Worm (Caenorhabditis elegans) whole organism, young adult: Measurements from ENCODE around the gene C47D12.5.
"Not testable (repeated sequence)": the region's sequence is repeated elsewhere in the genome, so short reads cannot be mapped to it uniquely, and the experiment has no call there.

Experiments used
- B0336.3 ChIP-seq: fragments of 200-800 bp; sonication (Bioruptor generic); IDR thresholded peaks from 2 replicates; pipeline ENCODE4 v1.3.6; 2022; ENCODE audit warnings: missing genetic modification characterization, missing compliant biosample characterization
- C06A6.2 ChIP-seq: fragments of 200-800 bp; sonication (Bioruptor generic); conservative IDR thresholded peaks from 2 replicates; pipeline ENCODE4 v1.3.6; 2022; ENCODE audit warnings: missing genetic modification characterization, missing compliant biosample characterization
- D2030.7 ChIP-seq: fragments of 200-800 bp; sonication (Bioruptor generic); IDR thresholded peaks from 2 replicates; pipeline ENCODE4 v1.3.6; 2022; ENCODE audit warnings: missing genetic modification reagents, missing genetic modification characterization, missing compliant biosample characterization
- F33H1.4 ChIP-seq: fragments of 200-800 bp; sonication (Bioruptor generic); IDR thresholded peaks from 2 replicates; pipeline ENCODE4 v1.3.6; 2022; ENCODE audit warnings: missing genetic modification reagents, missing genetic modification characterization, missing compliant biosample characterization
- F49E8.2 ChIP-seq: sonication (generic microtip); optimal IDR thresholded peaks from 3 replicates; lab custom pipeline; 2017; ENCODE audit warnings: missing genetic modification characterization, mild to moderate bottlenecking, missing compliant biosample characterization, antibody characterized with exemption, moderate library complexity; ENCODE audit not compliant: insufficient read depth
- F57A8.1 ChIP-seq: fragments of 200-800 bp; sonication (Bioruptor generic); optimal IDR thresholded peaks from 2 replicates; lab custom pipeline; 2018; ENCODE audit warnings: mild to moderate bottlenecking, missing genetic modification characterization, moderate library complexity, missing compliant biosample characterization
- T26A5.8 ChIP-seq: sonication (generic microtip); optimal IDR thresholded peaks from 2 replicates; lab custom pipeline; 2016; ENCODE audit warnings: missing genetic modification characterization, missing compliant biosample characterization
- Y79H2A.3 ChIP-seq: fragments of 200-800 bp; sonication (Bioruptor generic); conservative IDR thresholded peaks from 2 replicates; pipeline ENCODE4 v1.3.6; 2022; ENCODE audit warnings: missing genetic modification reagents, missing genetic modification characterization, missing compliant biosample characterization
- ama-1 ChIP-seq, 3 experiments: fragments of 150-350 bp in 1 of 3; sonication (generic microtip) in 2 of 3; optimal IDR thresholded peaks; 2 replicates each; lab custom pipeline; 2014 to 2018; ENCODE audit warnings: missing biosample characterization in 2 of 3, missing genetic modification characterization in 2 of 3, missing genetic modification reagents in 2 of 3
- aptf-2 ChIP-seq: fragments of 200-800 bp; sonication (Bioruptor generic); conservative IDR thresholded peaks from 2 replicates; pipeline ENCODE4 v1.3.6; 2022; ENCODE audit warnings: missing genetic modification reagents, missing genetic modification characterization, missing compliant biosample characterization
- athp-1 ChIP-seq: sonication (generic microtip); optimal IDR thresholded peaks from 2 replicates; lab custom pipeline; 2017; ENCODE audit warnings: mild to moderate bottlenecking, missing genetic modification characterization, missing compliant biosample characterization
- attf-5 ChIP-seq: fragments of 200-800 bp; sonication (Bioruptor generic); optimal IDR thresholded peaks from 2 replicates; lab custom pipeline; 2018; ENCODE audit warnings: mild to moderate bottlenecking, missing genetic modification characterization, missing compliant biosample characterization
- attf-6 ChIP-seq: fragments of 200-800 bp; sonication (Bioruptor generic); IDR thresholded peaks from 2 replicates; pipeline ENCODE4 v1.3.6; 2022; ENCODE audit warnings: missing genetic modification reagents, missing genetic modification characterization, missing compliant biosample characterization
- cebp-1 ChIP-seq, 2 experiments: fragments of 200-800 bp in 1 of 2; sonication (Bioruptor generic) in 1 of 2; sonication (generic microtip) in 1 of 2; IDR thresholded peaks in 1 of 2; optimal IDR thresholded peaks in 1 of 2; 2 replicates each; pipeline versions ENCODE4 v1.3.6 to Lab custom; 2017 to 2022; ENCODE audit warnings: missing compliant biosample characterization in 2 of 2, missing genetic modification characterization in 2 of 2, mild to moderate bottlenecking in 1 of 2, missing genetic modification reagents in 1 of 2, moderate library complexity in 1 of 2
- cebp-2 ChIP-seq: fragments of 200-800 bp; sonication (Bioruptor generic); IDR thresholded peaks from 2 replicates; pipeline ENCODE4 v1.3.6; 2022; ENCODE audit warnings: missing genetic modification characterization, missing compliant biosample characterization
- ceh-100 ChIP-seq: fragments of 200-800 bp; sonication (Bioruptor generic); IDR thresholded peaks from 2 replicates; pipeline ENCODE4 v1.3.6; 2022; ENCODE audit warnings: missing genetic modification reagents, missing genetic modification characterization, missing compliant biosample characterization
- ceh-91 ChIP-seq: fragments of 200-800 bp; sonication (Bioruptor generic); IDR thresholded peaks from 2 replicates; pipeline ENCODE4 v1.3.6; 2022; ENCODE audit warnings: missing genetic modification reagents, missing genetic modification characterization, missing compliant biosample characterization
- chd-7 ChIP-seq: sonication (generic microtip); optimal IDR thresholded peaks from 2 replicates; lab custom pipeline; 2016; ENCODE audit warnings: mild to moderate bottlenecking, missing genetic modification characterization, moderate library complexity, missing compliant biosample characterization
- dox-1 ChIP-seq: fragments of 200-800 bp; sonication (Bioruptor generic); IDR thresholded peaks from 2 replicates; pipeline ENCODE4 v1.3.6; 2022; ENCODE audit warnings: missing genetic modification reagents, missing genetic modification characterization, missing compliant biosample characterization
- dpff-1 ChIP-seq: sonication (generic microtip); optimal IDR thresholded peaks from 2 replicates; lab custom pipeline; 2017; ENCODE audit warnings: mild to moderate bottlenecking, missing genetic modification characterization, missing compliant biosample characterization
- dpl-1 ChIP-seq: fragments of 150-350 bp; optimal IDR thresholded peaks from 2 replicates; lab custom pipeline; 2014; ENCODE audit warnings: missing biosample characterization, missing genetic modification reagents, missing genetic modification characterization
- efl-1 ChIP-seq: fragments of 150-350 bp; optimal IDR thresholded peaks from 2 replicates; lab custom pipeline; 2014; ENCODE audit warnings: missing biosample characterization, missing genetic modification reagents, missing genetic modification characterization
- egrh-3 ChIP-seq: fragments of 200-800 bp; sonication (Bioruptor generic); IDR thresholded peaks from 2 replicates; pipeline ENCODE4 v1.3.6; 2022; ENCODE audit warnings: missing genetic modification reagents, missing genetic modification characterization, missing compliant biosample characterization
- hmg-1.2 ChIP-seq: fragments of 200-800 bp; sonication (Bioruptor generic); IDR thresholded peaks from 2 replicates; pipeline ENCODE4 v1.3.6; 2022; ENCODE audit warnings: missing genetic modification reagents, missing genetic modification characterization, missing compliant biosample characterization
- lin-26 ChIP-seq: fragments of 200-800 bp; sonication (Bioruptor generic); IDR thresholded peaks from 2 replicates; pipeline ENCODE4 v1.3.6; 2022; ENCODE audit warnings: missing genetic modification reagents, missing genetic modification characterization, missing compliant biosample characterization
- lin-54 ChIP-seq: fragments of 200-800 bp; sonication (Bioruptor generic); optimal IDR thresholded peaks from 2 replicates; lab custom pipeline; 2018; ENCODE audit warnings: mild to moderate bottlenecking, missing genetic modification characterization, missing compliant biosample characterization
- lsl-1 ChIP-seq: fragments of 200-800 bp; sonication (Bioruptor generic); optimal IDR thresholded peaks from 2 replicates; lab custom pipeline; 2018; ENCODE audit warnings: mild to moderate bottlenecking, missing genetic modification characterization, moderate library complexity, missing compliant biosample characterization
- madf-10 ChIP-seq: sonication (generic microtip); optimal IDR thresholded peaks from 2 replicates; lab custom pipeline; 2016; ENCODE audit warnings: mild to moderate bottlenecking, missing genetic modification characterization, missing compliant biosample characterization
- madf-6 ChIP-seq: fragments of 200-800 bp; sonication (Bioruptor generic); IDR thresholded peaks from 2 replicates; pipeline ENCODE4 v1.3.6; 2022; ENCODE audit warnings: missing genetic modification reagents, missing genetic modification characterization, missing compliant biosample characterization
- madf-8 ChIP-seq: fragments of 200-800 bp; sonication (Bioruptor generic); conservative IDR thresholded peaks from 2 replicates; pipeline ENCODE4 v1.3.6; 2022; ENCODE audit warnings: missing genetic modification reagents, missing genetic modification characterization, missing compliant biosample characterization
- mcd-1 ChIP-seq: fragments of 200-800 bp; sonication (Bioruptor generic); IDR thresholded peaks from 2 replicates; pipeline ENCODE4 v1.3.6; 2022; ENCODE audit warnings: missing genetic modification reagents, missing genetic modification characterization, missing compliant biosample characterization
- nfya-1 ChIP-seq: sonication (generic microtip); optimal IDR thresholded peaks from 2 replicates; lab custom pipeline; 2017; ENCODE audit warnings: antibody characterized with exemption, missing compliant biosample characterization, missing genetic modification characterization, borderline replicate concordance; ENCODE audit not compliant: insufficient read depth
- nfya-2 ChIP-seq: fragments of 200-800 bp; sonication (Bioruptor generic); IDR thresholded peaks from 2 replicates; pipeline ENCODE4 v1.3.6; 2022; ENCODE audit warnings: missing genetic modification reagents, missing genetic modification characterization, missing compliant biosample characterization
- nhr-80 ChIP-seq: sonication (generic microtip); optimal IDR thresholded peaks from 2 replicates; lab custom pipeline; 2016; ENCODE audit warnings: missing genetic modification characterization, missing compliant biosample characterization
- snpc-3.4 ChIP-seq: sonication (generic microtip); optimal IDR thresholded peaks from 2 replicates; lab custom pipeline; 2017; ENCODE audit warnings: missing genetic modification characterization, mild to moderate bottlenecking, missing compliant biosample characterization, antibody characterized with exemption, moderate library complexity, missing genotype, missing genetic modification reagents
- xnd-1 ChIP-seq: sonication (generic microtip); optimal IDR thresholded peaks from 2 replicates; lab custom pipeline; 2016; ENCODE audit warnings: missing genotype, missing genetic modification reagents, missing genetic modification characterization, missing compliant biosample characterization
- zfh-2 ChIP-seq: fragments of 200-800 bp; sonication (Bioruptor generic); conservative IDR thresholded peaks from 2 replicates; pipeline ENCODE4 v1.3.6; 2022; ENCODE audit warnings: missing genetic modification reagents, missing genetic modification characterization, missing compliant biosample characterization
- zim-3 ChIP-seq: sonication (generic microtip); optimal IDR thresholded peaks from 2 replicates; lab custom pipeline; 2017; ENCODE audit warnings: mild to moderate bottlenecking, missing genetic modification characterization, moderate library complexity, missing compliant biosample characterization
- ztf-18 ChIP-seq: sonication (generic microtip); optimal IDR thresholded peaks from 2 replicates; lab custom pipeline; 2016; ENCODE audit warnings: missing genotype, mild to moderate bottlenecking, missing genetic modification characterization, missing compliant biosample characterization
- ztf-25 ChIP-seq: fragments of 200-800 bp; sonication (Bioruptor generic); IDR thresholded peaks from 2 replicates; pipeline ENCODE4 v1.3.6; 2022; ENCODE audit warnings: missing genetic modification reagents, missing genetic modification characterization, missing compliant biosample characterization

Gene C47D12.5

DNA sequence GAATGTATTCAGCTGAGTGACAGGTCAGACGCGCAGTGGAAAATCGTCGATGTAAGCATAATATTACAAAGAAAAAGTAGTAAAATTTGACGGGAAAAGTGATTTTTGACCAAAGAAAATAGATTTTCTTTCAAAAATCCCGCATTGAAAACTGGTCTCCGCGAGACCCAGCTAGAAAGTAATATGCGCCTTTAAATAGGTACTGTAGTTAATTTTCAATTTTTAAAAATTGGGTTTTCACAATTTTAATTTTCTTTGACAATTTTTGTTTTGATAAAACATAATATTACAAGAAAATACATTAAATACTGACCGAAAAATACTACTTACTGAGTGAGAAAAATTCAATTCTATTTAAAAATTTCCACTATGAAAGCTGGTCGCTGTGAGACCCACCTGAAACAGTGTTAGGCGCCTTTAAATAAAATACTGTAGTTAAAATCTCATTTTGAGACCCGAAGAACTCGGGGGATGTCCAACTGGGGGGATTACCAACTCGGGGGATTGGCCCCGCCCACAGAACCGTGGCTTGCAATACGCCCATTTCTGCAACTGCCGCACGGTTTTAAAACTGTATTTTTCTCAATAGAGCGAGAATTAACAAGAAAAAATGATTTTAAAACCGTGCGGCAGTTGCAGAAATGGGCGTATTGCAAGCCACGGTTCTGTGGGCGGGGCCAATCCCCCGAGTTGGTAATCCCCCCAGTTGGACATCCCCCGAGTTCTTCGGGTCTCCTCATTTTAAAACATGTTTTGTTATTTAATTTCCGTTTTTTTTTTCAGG is 10.3 kb upstream of the C47D12.5 start, which contains the start of gene tars-1:
TSS of gene tars-1 (minus strand) at position 497 of the 784 bp plus-strand sequence.
- TF ChIP-seq egrh-3 (GFP tag; lab: Robert Waterston, UW) (0 out of 2 replicates have a peak, but pooled peaks have one; percentile 9), nhr-80 (tag; lab: Kevin White, UChicago) (peak; percentile 20), C06A6.2 (GFP tag; lab: Robert Waterston, UW) (peak; percentile 26; the same call in 1 of the 2 replicates), efl-1 (GFP tag; lab: Kevin White, UChicago) (peak; percentile 85), F49E8.2 (tag; lab: Kevin White, UChicago) (peak; percentile 14), D2030.7 (peak; percentile 75), mcd-1 (GFP tag; lab: Robert Waterston, UW) (peak; percentile 77), dox-1 (GFP tag; lab: Robert Waterston, UW) (peak; percentile 41; the same call in 1 of the 2 replicates), lin-26 (GFP tag; lab: Robert Waterston, UW) (peak; percentile 23; the same call in 1 of the 2 replicates), F33H1.4 (GFP tag; lab: Robert Waterston, UW) (peak; percentile 93), cebp-1 (tag; optimal IDR thresholded peaks at IDR 0.05; lab: Kevin White, UChicago) (peak; percentile 1), ceh-91 (GFP tag; lab: Robert Waterston, UW) (peak; percentile 69), xnd-1 (tag; lab: Kevin White, UChicago) (peak; percentile 83), madf-6 (GFP tag; lab: Robert Waterston, UW) (peak; percentile 93), ztf-18 (tag; lab: Kevin White, UChicago) (peak; percentile 15), madf-8 (GFP tag; lab: Robert Waterston, UW) (peak; percentile 81), dpl-1 (GFP tag; lab: Kevin White, UChicago) (peak; percentile 46), ceh-100 (GFP tag; lab: Robert Waterston, UW) (peak; percentile 80), snpc-3.4 (tag; lab: Kevin White, UChicago) (peak; percentile 48), lin-54 (GFP tag; lab: Kevin White, UChicago) (peak; percentile 40), lsl-1 (GFP tag; lab: Kevin White, UChicago) (peak; percentile 95)
- TF ChIP-seq cebp-1 (GFP tag; IDR thresholded peaks at IDR 0.05; lab: Robert Waterston, UW), result not testable (repeated sequence)
- TF ChIP-seq, all 124 proteins: peak for 21; not testable (repeated sequence) for 103

DNA sequence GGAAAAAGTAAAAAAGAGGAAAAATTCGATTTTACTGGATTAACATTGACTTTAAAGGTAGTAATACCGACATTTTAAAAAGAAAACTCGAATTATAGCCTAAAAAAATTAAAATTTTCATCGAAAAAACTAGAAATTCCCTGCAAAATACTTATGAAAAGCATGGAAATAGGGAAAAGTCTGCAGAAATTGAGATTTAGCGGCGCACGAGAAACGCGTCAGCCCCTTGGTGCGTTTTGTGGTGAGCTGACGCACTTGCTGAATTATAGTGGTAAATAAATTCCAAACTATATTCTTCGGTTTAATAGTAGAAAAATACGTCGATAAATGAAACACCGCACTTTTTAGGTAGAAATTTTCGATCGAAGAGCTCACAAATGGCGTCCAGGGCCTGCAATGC is 9.4 kb upstream of the C47D12.5 start:
- no peak for TF ChIP-seq cebp-1 (GFP tag; IDR thresholded peaks at IDR 0.05; lab: Robert Waterston, UW)
- peak; percentile 32 for TF ChIP-seq cebp-1 (tag; optimal IDR thresholded peaks at IDR 0.05; lab: Kevin White, UChicago)
- peak; percentile 90 for TF ChIP-seq ztf-18 (tag; lab: Kevin White, UChicago)
- peak; percentile 15 for TF ChIP-seq efl-1 (GFP tag; lab: Kevin White, UChicago)
- TF ChIP-seq mcd-1 (GFP tag; lab: Robert Waterston, UW), result no peak
- no peak for TF ChIP-seq chd-7 (tag; lab: Kevin White, UChicago)
- no peak for TF ChIP-seq nfya-1 (tag; lab: Kevin White, UChicago)
- peak; percentile 35; the same call in 1 of the 2 replicates for TF ChIP-seq dox-1 (GFP tag; lab: Robert Waterston, UW)
- no peak for TF ChIP-seq dpff-1 (tag; lab: Kevin White, UChicago)
- TF ChIP-seq F57A8.1 (GFP tag; lab: Kevin White, UChicago), result no peak

DNA sequence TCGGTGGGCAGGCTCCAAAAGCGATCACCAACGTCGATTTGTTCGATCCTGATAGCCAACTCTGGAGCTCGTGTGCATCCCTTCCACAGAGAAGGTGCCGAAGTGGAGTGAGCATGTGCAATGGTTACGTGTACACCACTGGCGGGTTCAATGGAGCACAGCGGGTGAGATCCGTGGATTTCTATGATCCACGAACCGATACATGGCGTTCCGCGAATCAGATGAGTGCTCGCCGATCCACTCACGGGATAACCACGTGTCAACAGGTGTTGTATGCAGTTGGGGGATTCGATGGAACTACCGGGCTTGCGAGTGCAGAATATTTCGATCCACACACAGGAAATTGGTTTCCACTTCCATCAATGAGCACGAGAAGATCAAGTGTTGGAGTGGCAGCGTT is 5.8 kb upstream of the C47D12.5 start:
- TF ChIP-seq B0336.3 (GFP tag; lab: Robert Waterston, UW) (peak; percentile 76), hmg-1.2 (GFP tag; lab: Robert Waterston, UW) (0 out of 2 replicates have a peak, but pooled peaks have one; percentile 6), nfya-2 (GFP tag; lab: Robert Waterston, UW) (0 out of 2 replicates have a peak, but pooled peaks have one; percentile 39), T26A5.8 (tag; lab: Kevin White, UChicago) (no peak), attf-5 (GFP tag; lab: Kevin White, UChicago) (peak; percentile 0), attf-6 (GFP tag; lab: Robert Waterston, UW) (0 out of 2 replicates have a peak, but pooled peaks have one; percentile 23), Y79H2A.3 (0 out of 2 replicates have a peak, but pooled peaks have one; percentile 8), zfh-2 (peak; percentile 71), ztf-25 (GFP tag; lab: Robert Waterston, UW) (0 out of 2 replicates have a peak, but pooled peaks have one; percentile 46), snpc-3.4 (tag; lab: Kevin White, UChicago) (no peak), xnd-1 (tag; lab: Kevin White, UChicago) (no peak), madf-10 (tag; lab: Kevin White, UChicago) (no peak), zim-3 (peak; percentile 9), dpff-1 (tag; lab: Kevin White, UChicago) (no peak), cebp-2 (no peak), ama-1 (optimal IDR thresholded peaks at IDR 0.05; lab: Kevin White, UChicago) (no peak), ama-1 (GFP tag; optimal IDR thresholded peaks at IDR 0.05; lab: Kevin White, UChicago) (no peak), aptf-2 (GFP tag; lab: Robert Waterston, UW) (no peak), athp-1 (tag; lab: Kevin White, UChicago) (peak; percentile 27), madf-6 (GFP tag; lab: Robert Waterston, UW) (peak; percentile 44)
